Worm (Caenorhabditis elegans): ENCODE results near the gene gst-41.

ce11 chrV:7426594-7426993 is 27.5 kb upstream of the gst-41 start, which contains the start of gene srw-68:
- no peak for TF ChIP-seq bed-2 (GFP tag; IDR thresholded peaks at IDR 0.05)
- no peak for TF ChIP-seq unc-62 (GFP tag; optimal IDR thresholded peaks at IDR 0.05)
- no peak for TF ChIP-seq sptf-2 (GFP tag; optimal IDR thresholded peaks at IDR 0.05)
- no peak for TF ChIP-seq nfya-2 (GFP tag; IDR thresholded peaks at IDR 0.05)
- no peak for TF ChIP-seq rpc-1 (optimal IDR thresholded peaks at IDR 0.05)
- TF ChIP-seq rpc-1 (tag; optimal IDR thresholded peaks at IDR 0.05) = no peak
- TF ChIP-seq F52B5.7 (tag; optimal IDR thresholded peaks at IDR 0.05) = no peak
- TF ChIP-seq fkh-3 (tag; optimal IDR thresholded peaks at IDR 0.05) = no peak
- no peak for TF ChIP-seq K11D2.4 (GFP tag; IDR thresholded peaks at IDR 0.05)
- no peak for TF ChIP-seq F10E7.11 (tag; optimal IDR thresholded peaks at IDR 0.05)
- no peak for TF ChIP-seq snpc-4 (GFP tag; optimal IDR thresholded peaks at IDR 0.05)
- no peak for TF ChIP-seq snpc-4 (tag; optimal IDR thresholded peaks at IDR 0.05)
- no peak for TF ChIP-seq pha-4 (tag; optimal IDR thresholded peaks at IDR 0.05)
- no peak for TF ChIP-seq F33H1.4 (GFP tag; IDR thresholded peaks at IDR 0.05)
- no peak for TF ChIP-seq him-1 (tag; optimal IDR thresholded peaks at IDR 0.05)
- TF ChIP-seq F37B4.10 (GFP tag; IDR thresholded peaks at IDR 0.05) = no peak
